Worm (Caenorhabditis elegans) whole organism, L4/young adult: ENCODE measurements around the gene ZK686.5.

Experiments used
- W03F9.2 ChIP-seq: fragments of 150-350 bp; optimal IDR thresholded peaks from 2 replicates; lab custom pipeline; 2014; ENCODE audit warnings: missing biosample characterization, missing genetic modification characterization
- dao-5 ChIP-seq: sonication (generic microtip); optimal IDR thresholded peaks from 2 replicates; lab custom pipeline; 2016; ENCODE audit warnings: missing genotype, missing genetic modification characterization, moderate library complexity, missing compliant biosample characterization
- him-1 ChIP-seq: sonication (generic microtip); optimal IDR thresholded peaks from 2 replicates; lab custom pipeline; 2016; ENCODE audit warnings: missing genotype, missing genetic modification reagents, missing genetic modification characterization, missing compliant biosample characterization

ZK686.5 gene

ce11 chrIII:7767415-7767814 is at the start of gene ZK686.5:
Gene ZK686.5, minus strand, starts transcription at chrIII:7767515.
- no peak for TF ChIP-seq him-1 (tag; lab: Kevin White, UChicago)
- TF ChIP-seq W03F9.2 (tag; lab: Kevin White, UChicago), result no peak
- TF ChIP-seq dao-5 (tag; lab: Kevin White, UChicago), result no peak

DNA sequence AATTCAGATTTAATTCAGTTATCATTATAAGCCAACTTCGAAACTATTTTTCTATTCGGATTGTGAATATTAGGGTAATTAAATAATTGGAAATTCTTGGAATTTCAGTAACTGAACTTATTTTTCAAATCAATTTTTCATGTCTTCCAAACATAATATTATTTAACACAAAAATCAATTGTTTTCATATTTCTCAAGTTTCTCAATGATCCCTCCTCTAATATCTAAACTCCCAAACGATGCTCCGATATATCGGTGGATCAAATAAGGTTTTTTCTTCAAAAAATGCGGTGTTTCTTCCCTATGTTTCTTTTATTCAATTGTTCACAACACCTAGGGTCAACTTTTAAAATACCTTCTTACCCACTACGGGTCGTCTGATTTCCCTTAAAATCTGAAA is 49.1 kb upstream of the ZK686.5 start:
- no peak for TF ChIP-seq dao-5 (tag; lab: Kevin White, UChicago)
- no peak for TF ChIP-seq him-1 (tag; lab: Kevin White, UChicago)
- no peak for TF ChIP-seq W03F9.2 (tag; lab: Kevin White, UChicago)

- TF ChIP-seq W03F9.2 (tag; lab: Kevin White, UChicago) (no peak), him-1 (tag; lab: Kevin White, UChicago) (no peak), dao-5 (tag; lab: Kevin White, UChicago) (no peak)
Observed at ce11 chrIII:7815571-7816348, 48.4 kb upstream of the ZK686.5 start.

ce11 chrIII:7815056-7815366 is 47.7 kb upstream of the ZK686.5 start:
- TF ChIP-seq him-1 (tag; lab: Kevin White, UChicago), result no peak

ce11 chrIII:7814159-7815055 is 47.1 kb upstream of the ZK686.5 start, which contains the start of gene egl-5:
Gene egl-5, plus strand, starts transcription at chrIII:7814374.
- TF ChIP-seq dao-5 (tag; lab: Kevin White, UChicago) (no peak), him-1 (tag; lab: Kevin White, UChicago) (no peak), W03F9.2 (tag; lab: Kevin White, UChicago) (no peak)

ce11 chrIII:7812208-7812880 is 45.0 kb upstream of the ZK686.5 start:
- TF ChIP-seq W03F9.2 (tag; lab: Kevin White, UChicago), result no peak
- TF ChIP-seq dao-5 (tag; lab: Kevin White, UChicago), result no peak
- TF ChIP-seq him-1 (tag; lab: Kevin White, UChicago), result no peak

DNA sequence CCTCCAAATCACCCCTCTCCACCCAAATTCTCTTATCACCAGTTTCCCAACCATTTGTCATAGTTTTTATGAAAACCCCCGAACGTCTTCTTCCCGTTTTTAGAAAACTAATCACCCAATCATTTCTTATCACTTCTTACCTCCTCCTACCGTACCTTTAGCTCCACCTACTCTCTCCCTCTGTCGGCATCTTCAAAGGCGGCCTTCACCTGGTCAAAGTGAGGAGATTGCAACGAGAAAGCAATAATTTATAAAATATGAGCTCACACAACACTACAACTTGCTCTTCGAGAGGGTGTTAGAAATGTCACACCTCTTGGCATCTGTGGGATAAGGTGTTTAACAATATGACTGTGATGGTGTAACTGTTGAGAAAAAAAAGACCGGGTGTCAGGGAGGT is 41.7 kb upstream of the ZK686.5 start:
- no peak for TF ChIP-seq dao-5 (tag; lab: Kevin White, UChicago)
- TF ChIP-seq him-1 (tag; lab: Kevin White, UChicago), result no peak
- TF ChIP-seq W03F9.2 (tag; lab: Kevin White, UChicago), result no peak

DNA sequence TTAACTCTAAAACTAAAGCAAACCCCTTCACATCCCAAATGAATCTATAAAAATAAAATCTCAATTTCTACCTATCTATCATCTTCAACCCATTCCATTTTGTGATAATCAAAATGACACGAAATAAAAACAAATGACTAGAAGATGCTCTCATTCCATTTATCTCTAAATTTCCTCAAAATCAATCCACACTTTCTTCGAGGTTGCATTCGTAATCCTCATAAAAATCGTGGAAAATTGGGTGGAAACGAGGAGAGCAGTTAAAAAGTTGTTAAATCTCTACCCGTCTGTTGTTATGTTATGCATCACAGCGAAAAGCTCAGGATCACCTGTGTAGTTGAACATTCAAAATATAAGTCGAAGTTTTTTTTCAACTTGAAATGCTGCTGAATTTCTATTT is 39.6 kb upstream of the ZK686.5 start:
- TF ChIP-seq W03F9.2 (tag; lab: Kevin White, UChicago) (no peak), him-1 (tag; lab: Kevin White, UChicago) (no peak), dao-5 (tag; lab: Kevin White, UChicago) (no peak)

ce11 chrIII:7805253-7805652 is 37.9 kb upstream of the ZK686.5 start:
- TF ChIP-seq dao-5 (tag; lab: Kevin White, UChicago), result no peak
- TF ChIP-seq W03F9.2 (tag; lab: Kevin White, UChicago), result no peak
- no peak for TF ChIP-seq him-1 (tag; lab: Kevin White, UChicago)

DNA sequence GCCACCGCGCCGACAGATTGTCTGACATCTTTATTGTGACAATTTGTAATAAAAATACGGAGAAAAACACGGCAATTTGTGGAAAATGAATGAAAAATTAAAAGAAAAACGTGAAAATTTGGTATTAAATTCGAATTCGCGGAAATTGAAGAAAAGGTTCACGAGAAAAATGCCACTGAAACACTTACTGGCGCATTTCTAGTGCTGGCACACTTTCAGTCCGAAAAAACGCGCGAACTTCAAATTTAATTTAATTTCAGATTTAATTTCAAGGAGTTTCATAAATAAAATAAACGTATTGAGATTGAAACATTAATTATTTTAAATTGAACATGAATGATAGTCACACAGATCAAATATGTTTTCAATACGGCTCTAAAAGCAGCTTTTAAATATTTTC is 28.0 kb upstream of the ZK686.5 start, which contains the start of gene cyk-7:
cyk-7 (minus strand) TSS at position 99 of the 400 bp plus-strand sequence.
- TF ChIP-seq dao-5 (tag; lab: Kevin White, UChicago), result no peak
- no peak for TF ChIP-seq W03F9.2 (tag; lab: Kevin White, UChicago)

DNA sequence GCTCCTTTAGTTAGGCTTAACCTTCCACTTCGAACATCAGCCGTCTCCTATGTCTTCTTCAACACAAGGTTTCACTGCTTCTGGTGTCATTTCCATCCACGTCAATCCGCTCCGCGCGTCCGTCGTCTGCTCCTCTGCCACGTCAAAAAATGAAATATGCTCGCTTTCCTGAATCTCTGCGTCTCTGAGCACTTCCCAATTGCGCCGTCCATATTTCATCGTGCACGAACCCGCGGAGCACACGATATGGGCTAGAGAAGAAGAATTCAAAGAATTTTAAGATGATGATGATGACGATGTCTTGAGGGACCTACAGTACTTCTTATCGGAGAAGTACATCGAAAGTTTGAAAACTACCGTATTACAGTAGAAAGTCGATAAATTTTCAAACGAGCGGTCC is 25.7 kb upstream of the ZK686.5 start:
- TF ChIP-seq W03F9.2 (tag; lab: Kevin White, UChicago) (no peak), him-1 (tag; lab: Kevin White, UChicago) (no peak), dao-5 (tag; lab: Kevin White, UChicago) (no peak)

DNA sequence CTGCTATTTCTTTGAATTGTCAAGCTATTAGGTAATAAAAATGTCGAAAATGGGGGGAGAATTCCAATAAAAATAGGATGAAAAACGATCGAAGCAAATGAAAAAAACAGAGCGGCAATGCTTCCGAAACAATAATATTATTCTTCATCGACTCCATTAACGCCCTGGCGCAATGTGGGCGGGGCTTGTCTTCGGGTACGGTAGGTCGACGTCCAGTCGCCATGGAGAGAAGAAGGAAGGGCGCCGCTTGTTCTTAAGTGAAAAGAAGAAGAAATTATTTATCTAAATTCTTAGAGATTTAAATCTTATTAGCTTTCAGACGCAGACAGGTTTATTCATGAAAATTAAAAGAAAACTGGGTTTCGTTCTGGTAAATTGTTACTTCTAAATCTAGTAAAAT is 24.9 kb upstream of the ZK686.5 start:
- no peak for TF ChIP-seq him-1 (tag; lab: Kevin White, UChicago)
- TF ChIP-seq W03F9.2 (tag; lab: Kevin White, UChicago), result no peak
- TF ChIP-seq dao-5 (tag; lab: Kevin White, UChicago), result no peak

DNA sequence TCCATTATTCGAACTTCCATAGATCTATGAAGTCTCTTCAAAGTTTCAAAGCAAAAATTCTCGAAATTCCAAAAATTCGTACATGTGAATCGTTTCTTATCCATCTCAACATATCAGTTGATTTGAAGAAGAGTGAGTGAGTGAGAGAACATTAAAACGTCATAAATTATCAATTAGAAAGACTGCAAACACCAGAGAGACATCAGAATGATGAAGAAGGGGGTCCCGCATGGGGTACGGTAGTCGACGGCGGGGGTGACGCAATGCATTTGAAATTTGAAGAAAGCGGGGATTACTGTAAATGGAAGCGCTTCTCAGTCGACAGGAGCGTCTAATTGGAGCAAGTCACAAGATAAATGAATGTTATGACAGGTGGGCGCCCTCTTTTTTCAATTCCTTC is 23.2 kb upstream of the ZK686.5 start:
- TF ChIP-seq him-1 (tag; lab: Kevin White, UChicago) (no peak), W03F9.2 (tag; lab: Kevin White, UChicago) (no peak), dao-5 (tag; lab: Kevin White, UChicago) (no peak)
